Fruit fly (Drosophila melanogaster) S2 (cell line): Measurements from ENCODE around the gene CG2187.

ENCODE experiments used
- CG8478 ChIP-seq: fragments of >200 bp; optimal IDR thresholded peaks from 2 replicates; lab custom pipeline; 2018
- CTCF ChIP-seq, 2 experiments: fragments of >200 bp; optimal IDR thresholded peaks; 2 replicates each; lab custom pipeline; 2018

DNA sequence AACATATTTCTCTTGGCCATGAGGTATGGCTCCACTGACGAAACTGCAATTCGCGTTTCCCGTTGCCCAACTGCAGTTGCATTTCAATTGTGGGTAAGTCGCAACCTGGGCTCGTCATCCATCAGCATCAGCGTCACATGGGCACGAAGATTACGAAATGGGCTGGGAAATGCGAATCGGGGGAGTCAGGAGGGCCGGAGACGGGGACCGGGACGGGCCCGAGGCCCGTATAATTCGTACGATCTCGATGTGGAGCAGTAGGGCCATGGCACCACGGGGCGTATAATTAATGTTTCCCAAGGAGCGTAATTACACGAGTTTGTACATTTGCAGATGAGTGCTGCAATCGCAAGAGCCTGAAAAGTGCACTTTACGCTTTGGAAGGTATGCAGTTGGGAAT, 6.7 kb upstream of the CG2187 start:
- TF ChIP-seq CG8478 (lab: Kevin White, UChicago) (no peak), CTCF (optimal IDR thresholded peaks at IDR 0.05; lab: Kevin White, UChicago) (no peak)
